Worm (Caenorhabditis elegans): ENCODE results near the gene ile-2.

The ile-2 gene

DNA sequence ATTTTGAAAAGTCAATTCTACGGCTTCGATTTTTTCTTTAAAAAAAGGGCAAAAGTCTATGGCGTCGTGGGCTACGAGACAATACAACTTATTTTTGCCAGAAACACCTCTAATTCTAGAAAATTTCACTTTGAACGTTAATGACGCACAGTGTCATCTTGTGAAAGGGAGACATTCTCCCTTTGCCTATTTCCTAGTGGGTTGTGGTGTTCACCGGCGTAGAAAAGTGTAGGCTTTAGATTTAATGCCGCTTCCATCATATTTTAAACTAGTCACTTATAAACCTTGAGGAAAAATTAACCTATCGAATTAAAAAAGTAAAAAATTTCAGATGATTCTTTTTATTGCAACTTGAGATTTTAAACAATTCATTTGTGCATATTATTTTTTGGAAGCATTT, 17.0 kb downstream of the ile-2 start (continued):
- TF ChIP-seq pag-3 (tag; optimal IDR thresholded peaks at IDR 0.05; ENCODE audit: borderline replicate concordance, insufficient read depth) (no peak), unc-30 (tag; optimal IDR thresholded peaks at IDR 0.05) (no peak), alr-1 (tag; optimal IDR thresholded peaks at IDR 0.05; ENCODE audit: borderline replicate concordance) (no peak), mep-1 (tag; optimal IDR thresholded peaks at IDR 0.05) (no peak), nhr-12 (tag; optimal IDR thresholded peaks at IDR 0.05) (no peak), sox-4 (tag; optimal IDR thresholded peaks at IDR 0.05) (peak; percentile 12), C16A3.4 (tag; optimal IDR thresholded peaks at IDR 0.05) (peak; percentile 8), mab-9 (GFP tag; IDR thresholded peaks at IDR 0.05) (no peak), pax-3 (tag; optimal IDR thresholded peaks at IDR 0.05) (no peak), grh-1 (GFP tag; IDR thresholded peaks at IDR 0.05) (no peak), snu-23 (GFP tag; optimal IDR thresholded peaks at IDR 0.05) (peak; percentile 66), nhr-84 (tag; optimal IDR thresholded peaks at IDR 0.05) (no peak), ama-1 (optimal IDR thresholded peaks at IDR 0.05) (no peak), irx-1 (tag; optimal IDR thresholded peaks at IDR 0.05) (peak; percentile 13), ceh-88 (GFP tag; IDR thresholded peaks at IDR 0.05) (no peak), ceh-82 (tag; optimal IDR thresholded peaks at IDR 0.05) (peak in 1 of 3 experiments; percentile 34), mef-2 (tag; optimal IDR thresholded peaks at IDR 0.05) (no peak), swsn-7 (tag; optimal IDR thresholded peaks at IDR 0.05) (peak; percentile 34), efl-1 (optimal IDR thresholded peaks at IDR 0.05) (no peak), efl-1 (GFP tag; optimal IDR thresholded peaks at IDR 0.05 in 1 of 2) (peak in 1 of 2 experiments; percentile 69), fos-1 (tag; optimal IDR thresholded peaks at IDR 0.05) (no peak), nhr-47 (tag; optimal IDR thresholded peaks at IDR 0.05) (peak; percentile 68), elt-2 (tag; optimal IDR thresholded peaks at IDR 0.05) (no peak), skn-1 (tag; optimal IDR thresholded peaks at IDR 0.05) (no peak), egl-27 (tag; optimal IDR thresholded peaks at IDR 0.05) (no peak), unc-86 (tag; optimal IDR thresholded peaks at IDR 0.05) (no peak), isw-1 (GFP tag; IDR thresholded peaks at IDR 0.05) (no peak), F16B12.6 (tag; optimal IDR thresholded peaks at IDR 0.05) (no peak), unc-130 (tag; optimal IDR thresholded peaks at IDR 0.05) (no peak)

DNA sequence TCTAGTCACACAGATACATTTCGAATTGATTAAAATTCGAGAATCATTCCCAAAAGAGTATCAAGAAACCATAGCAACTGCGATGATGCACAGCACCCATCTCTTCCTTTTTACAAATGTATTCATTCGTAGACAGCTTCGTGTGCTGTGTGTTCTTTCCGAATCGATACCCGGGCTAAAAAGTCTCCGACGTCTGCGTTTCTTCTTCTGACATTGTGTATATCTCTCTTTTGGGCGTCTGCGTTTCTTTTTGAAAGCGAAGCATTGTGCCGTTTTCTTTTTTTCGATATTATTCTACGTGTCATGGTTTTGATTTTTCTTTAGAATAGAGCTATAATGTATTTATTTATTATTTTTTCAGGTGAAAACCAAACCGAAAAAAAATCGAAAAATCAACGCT, 19.6 kb downstream of the ile-2 start, which contains the start of gene attf-5:
Gene attf-5, plus strand, starts transcription at position 362 of the 400 bp plus-strand sequence.
- TF ChIP-seq aha-1 (tag; optimal IDR thresholded peaks at IDR 0.05) (no peak), zag-1 (tag; optimal IDR thresholded peaks at IDR 0.05) (no peak), blmp-1 (tag; optimal IDR thresholded peaks at IDR 0.05) (peak; percentile 21), nhr-20 (tag; optimal IDR thresholded peaks at IDR 0.05) (peak; percentile 29), snu-23 (GFP tag; optimal IDR thresholded peaks at IDR 0.05) (peak; percentile 28), nhr-47 (tag; optimal IDR thresholded peaks at IDR 0.05) (peak; percentile 29), lin-35 (GFP tag; optimal IDR thresholded peaks at IDR 0.05) (peak in 1 of 2 experiments; percentile 33), ceh-88 (GFP tag; IDR thresholded peaks at IDR 0.05) (no peak), skn-1 (tag; optimal IDR thresholded peaks at IDR 0.05) (peak; percentile 43), sox-4 (tag; optimal IDR thresholded peaks at IDR 0.05) (no peak), ztf-4 (tag; optimal IDR thresholded peaks at IDR 0.05) (no peak), lsy-2 (tag; optimal IDR thresholded peaks at IDR 0.05) (peak in 1 of 2 experiments; percentile 35), C04F5.9 (tag; optimal IDR thresholded peaks at IDR 0.05) (no peak), rnt-1 (tag; optimal IDR thresholded peaks at IDR 0.05) (peak; percentile 29), ceh-82 (tag; optimal IDR thresholded peaks at IDR 0.05) (peak in 1 of 3 experiments; percentile 25), mep-1 (tag; optimal IDR thresholded peaks at IDR 0.05) (peak; percentile 34), nhr-11 (tag; optimal IDR thresholded peaks at IDR 0.05) (no peak), swsn-7 (tag; optimal IDR thresholded peaks at IDR 0.05) (peak; percentile 4), snpc-4 (tag; optimal IDR thresholded peaks at IDR 0.05) (no peak), xbp-1 (tag; optimal IDR thresholded peaks at IDR 0.05) (peak; percentile 13), efl-1 (optimal IDR thresholded peaks at IDR 0.05) (peak; percentile 33 to 52), efl-1 (GFP tag; optimal IDR thresholded peaks at IDR 0.05 in 1 of 2) (no peak), hlh-17 (GFP tag; optimal IDR thresholded peaks at IDR 0.05; ENCODE audit: borderline replicate concordance) (no peak), Y116A8C.19 (tag; optimal IDR thresholded peaks at IDR 0.05; ENCODE audit: borderline replicate concordance) (no peak)
